Fruit fly (Drosophila melanogaster) whole organism, pupa: ENCODE data around the gene Rcd7.

ENCODE experiments used
- CG8301 ChIP-seq: fragments of 200-800 bp; sonication (Bioruptor generic); optimal IDR thresholded peaks from 2 replicates; lab custom pipeline; 2018; ENCODE audit warnings: missing biosample characterization, mild to moderate bottlenecking, missing genetic modification characterization
- EcR ChIP-seq: fragments of 200-800 bp; sonication (Bioruptor generic); optimal IDR thresholded peaks from 3 replicates; lab custom pipeline; 2019; ENCODE audit warnings: missing biosample characterization, missing genetic modification characterization, mild to moderate bottlenecking, moderate library complexity, missing genetic modification reagents

DNA sequence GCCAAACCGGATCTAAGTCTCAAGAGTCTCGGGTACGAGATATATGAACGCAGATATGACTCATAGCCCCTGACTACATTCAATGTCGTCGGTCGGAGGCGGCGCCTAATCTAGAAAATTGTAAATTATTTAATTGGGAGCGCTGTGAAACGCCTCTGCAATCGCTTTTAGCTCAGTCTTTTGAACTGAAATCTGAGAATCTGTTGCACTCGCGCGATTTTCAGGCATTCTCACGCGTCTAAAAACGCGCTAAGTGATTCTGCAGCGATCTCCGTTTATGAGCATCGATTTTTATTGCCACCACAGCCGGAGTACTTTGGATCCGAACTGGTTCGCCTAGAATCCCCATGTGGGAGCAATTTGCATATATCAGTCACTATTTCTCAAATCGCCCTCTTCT is 16.4 kb upstream of the Rcd7 start:
- TF ChIP-seq CG8301 (no peak), EcR (no peak)
